Worm (Caenorhabditis elegans) whole organism, L4 larva: ENCODE data around the gene gldi-8.
A peak's percentile ranks its signal among the peaks of the same experiment; 100 is the strongest.

ENCODE experiments used
- F10B5.3 ChIP-seq: sonication (generic microtip); optimal IDR thresholded peaks from 2 replicates; lab custom pipeline; 2016; ENCODE audit warnings: mild to moderate bottlenecking, missing genetic modification characterization, missing compliant biosample characterization
- F26F4.8 ChIP-seq: fragments of 200-800 bp; sonication (Bioruptor generic); conservative IDR thresholded peaks from 2 replicates; pipeline ENCODE4 v1.3.6; 2022; ENCODE audit warnings: missing genetic modification characterization, missing compliant biosample characterization
- F37D6.2 ChIP-seq: sonication (generic microtip); optimal IDR thresholded peaks from 2 replicates; lab custom pipeline; 2016; ENCODE audit warnings: mild to moderate bottlenecking, missing genetic modification characterization, missing compliant biosample characterization
- R02D3.7 ChIP-seq: fragments of 150-350 bp; sonication (generic microtip); optimal IDR thresholded peaks from 3 replicates; lab custom pipeline; 2014; ENCODE audit warnings: missing biosample characterization, missing genetic modification characterization
- T20F7.1 ChIP-seq: fragments of 200-800 bp; sonication (Bioruptor generic); optimal IDR thresholded peaks from 2 replicates; lab custom pipeline; 2018; ENCODE audit warnings: mild to moderate bottlenecking, missing genetic modification characterization, missing compliant biosample characterization
- Y48G9A.11 ChIP-seq: fragments of 200-800 bp; sonication (Bioruptor generic); IDR thresholded peaks from 2 replicates; pipeline ENCODE4 v1.3.6; 2022; ENCODE audit warnings: missing genetic modification reagents, missing genetic modification characterization, missing compliant biosample characterization
- Y5F2A.4 ChIP-seq: fragments of 200-800 bp; sonication (Bioruptor generic); optimal IDR thresholded peaks from 2 replicates; lab custom pipeline; 2018; ENCODE audit warnings: mild to moderate bottlenecking, missing genetic modification characterization, missing compliant biosample characterization
- ZK546.5 ChIP-seq, 2 experiments: sonication (generic microtip); optimal IDR thresholded peaks; 2 replicates each; lab custom pipeline; 2017; ENCODE audit warnings: missing biosample characterization in 2 of 2, missing genetic modification characterization in 2 of 2
- aha-1 ChIP-seq: fragments of 150-350 bp; peaks from one replicate; lab custom pipeline; 2014; ENCODE audit warnings: missing biosample characterization, missing genetic modification characterization
- aly-2 ChIP-seq: sonication (generic microtip); optimal IDR thresholded peaks from 2 replicates; lab custom pipeline; 2018; ENCODE audit warnings: missing biosample characterization, missing genetic modification characterization
- ama-1 ChIP-seq: fragments of 150-350 bp; optimal IDR thresholded peaks from 2 replicates; lab custom pipeline; 2014; ENCODE audit warnings: inconsistent platforms, mixed read lengths
- ceh-32 ChIP-seq: sonication (generic microtip); optimal IDR thresholded peaks from 2 replicates; lab custom pipeline; 2016; ENCODE audit warnings: mild to moderate bottlenecking, missing genetic modification characterization, missing compliant biosample characterization; ENCODE audit not compliant: poor library complexity
- ceh-44 ChIP-seq: fragments of 200-800 bp; sonication (Bioruptor generic); IDR thresholded peaks from 2 replicates; pipeline ENCODE4 v1.3.6; 2022; ENCODE audit warnings: missing genetic modification reagents, missing genetic modification characterization, missing compliant biosample characterization
- ceh-82 ChIP-seq: sonication (generic microtip); optimal IDR thresholded peaks from 2 replicates; lab custom pipeline; 2017; ENCODE audit warnings: missing biosample characterization, missing genetic modification characterization
- daf-12 ChIP-seq: fragments of 150-350 bp; optimal IDR thresholded peaks from 2 replicates; lab custom pipeline; 2014; ENCODE audit warnings: missing biosample characterization, missing genetic modification reagents, missing genetic modification characterization
- daf-19 ChIP-seq: fragments of 200-800 bp; sonication (Bioruptor generic); conservative IDR thresholded peaks from 2 replicates; pipeline ENCODE4 v1.3.6; 2022; ENCODE audit warnings: missing genetic modification characterization, missing compliant biosample characterization
- daf-8 ChIP-seq: fragments of 200-800 bp; sonication (Bioruptor generic); IDR thresholded peaks from 2 replicates; pipeline ENCODE4 v1.3.6; 2022; ENCODE audit warnings: missing genetic modification characterization, missing compliant biosample characterization
- dmd-6 ChIP-seq: fragments of 200-800 bp; sonication (Bioruptor generic); IDR thresholded peaks from 2 replicates; pipeline ENCODE4 v1.3.6; 2022; ENCODE audit warnings: missing genetic modification reagents, missing genetic modification characterization, missing compliant biosample characterization
- dmd-8 ChIP-seq: fragments of 200-800 bp; sonication (Bioruptor generic); IDR thresholded peaks from 2 replicates; pipeline ENCODE4 v1.3.6; 2022; ENCODE audit warnings: missing genetic modification characterization, missing compliant biosample characterization
- dmd-9 ChIP-seq: fragments of 200-800 bp; sonication (Bioruptor generic); IDR thresholded peaks from 2 replicates; pipeline ENCODE4 v1.3.6; 2022; ENCODE audit warnings: missing genetic modification reagents, missing genetic modification characterization, missing compliant biosample characterization
- fkh-10 ChIP-seq: fragments of 150-350 bp; optimal IDR thresholded peaks from 2 replicates; lab custom pipeline; 2014; ENCODE audit warnings: missing biosample characterization, missing genetic modification reagents, missing genetic modification characterization
- gei-8 ChIP-seq: fragments of 200-800 bp; sonication (Bioruptor generic); optimal IDR thresholded peaks from 2 replicates; lab custom pipeline; 2018; ENCODE audit warnings: mild to moderate bottlenecking, missing genetic modification characterization, missing compliant biosample characterization
- hif-1 ChIP-seq, 2 experiments: sonication (generic microtip); optimal IDR thresholded peaks; 2 replicates each; lab custom pipeline; 2016 to 2017; ENCODE audit warnings: missing compliant biosample characterization in 2 of 2, missing genetic modification characterization in 2 of 2, missing genetic modification reagents in 2 of 2, missing genotype in 2 of 2, mild to moderate bottlenecking in 1 of 2
- hlh-11 ChIP-seq: fragments of 200-800 bp; sonication (Bioruptor generic); optimal IDR thresholded peaks from 2 replicates; lab custom pipeline; 2018; ENCODE audit warnings: mild to moderate bottlenecking, missing genetic modification characterization, missing compliant biosample characterization
- hmg-1.1 ChIP-seq: fragments of 200-800 bp; sonication (Bioruptor generic); IDR thresholded peaks from 2 replicates; pipeline ENCODE4 v1.3.6; 2022; ENCODE audit warnings: missing genetic modification reagents, missing genetic modification characterization, missing compliant biosample characterization
- jun-1 ChIP-seq: fragments of 150-350 bp; optimal IDR thresholded peaks from 2 replicates; lab custom pipeline; 2014; ENCODE audit warnings: missing biosample characterization, missing genetic modification reagents, missing genetic modification characterization
- lim-7 ChIP-seq: fragments of 200-800 bp; sonication (Bioruptor generic); IDR thresholded peaks from 2 replicates; pipeline ENCODE4 v1.3.6; 2022; ENCODE audit warnings: missing genetic modification characterization, missing compliant biosample characterization
- lin-15B ChIP-seq: fragments of 150-350 bp; sonication (generic microtip); optimal IDR thresholded peaks from 3 replicates; lab custom pipeline; 2014; ENCODE audit warnings: missing biosample characterization, missing genetic modification characterization
- lin-38 ChIP-seq: fragments of 200-800 bp; sonication (Bioruptor generic); IDR thresholded peaks from 2 replicates; pipeline ENCODE4 v1.3.6; 2022; ENCODE audit warnings: missing genetic modification reagents, missing genetic modification characterization, missing compliant biosample characterization
- lin-39 ChIP-seq: fragments of 150-350 bp; optimal IDR thresholded peaks from 2 replicates; lab custom pipeline; 2014; ENCODE audit warnings: missing biosample characterization, missing genetic modification reagents, missing genetic modification characterization
- madf-5 ChIP-seq, 2 experiments: fragments of 200-800 bp; sonication (Bioruptor generic); IDR thresholded peaks; 2 replicates each; pipeline ENCODE4 v1.3.6; 2022; ENCODE audit warnings: missing compliant biosample characterization in 2 of 2, missing genetic modification characterization in 2 of 2
- madf-9 ChIP-seq: fragments of 200-800 bp; sonication (Bioruptor generic); conservative IDR thresholded peaks from 2 replicates; pipeline ENCODE4 v1.3.6; 2022; ENCODE audit warnings: missing genetic modification reagents, missing genetic modification characterization, missing compliant biosample characterization
- mdl-1 ChIP-seq, 2 experiments: fragments of 150-350 bp in 1 of 2; sonication (generic microtip) in 1 of 2; optimal IDR thresholded peaks; 2 replicates each; lab custom pipeline; 2014 to 2017; ENCODE audit warnings: missing biosample characterization in 2 of 2, missing genetic modification characterization in 2 of 2
- mdt-29 ChIP-seq: fragments of 200-800 bp; sonication (Bioruptor generic); IDR thresholded peaks from 2 replicates; pipeline ENCODE4 v1.3.6; 2022; ENCODE audit warnings: missing genetic modification reagents, missing genetic modification characterization, missing compliant biosample characterization
- mep-1 ChIP-seq: fragments of 150-350 bp; sonication (generic microtip); optimal IDR thresholded peaks from 3 replicates; lab custom pipeline; 2014; ENCODE audit warnings: missing biosample characterization, missing genetic modification characterization
- mes-2 ChIP-seq: sonication (generic microtip); optimal IDR thresholded peaks from 2 replicates; lab custom pipeline; 2016; ENCODE audit warnings: missing genotype, mild to moderate bottlenecking, missing genetic modification characterization, missing compliant biosample characterization; ENCODE audit not compliant: poor library complexity, severe bottlenecking
- nhr-237 ChIP-seq: sonication (generic microtip); optimal IDR thresholded peaks from 2 replicates; lab custom pipeline; 2017; ENCODE audit warnings: missing biosample characterization, missing genetic modification characterization
- nhr-28 ChIP-seq: fragments of 150-350 bp; optimal IDR thresholded peaks from 2 replicates; lab custom pipeline; 2014; ENCODE audit warnings: missing biosample characterization, missing genetic modification characterization
- rbr-2 ChIP-seq: sonication (generic microtip); optimal IDR thresholded peaks from 2 replicates; lab custom pipeline; 2016; ENCODE audit warnings: missing genotype, missing genetic modification characterization, missing compliant biosample characterization
- sdz-12 ChIP-seq: fragments of 200-800 bp; sonication (Bioruptor generic); optimal IDR thresholded peaks from 2 replicates; lab custom pipeline; 2018; ENCODE audit warnings: mild to moderate bottlenecking, missing genetic modification characterization, missing compliant biosample characterization
- set-16 ChIP-seq: fragments of 200-800 bp; sonication (Bioruptor generic); IDR thresholded peaks from 2 replicates; pipeline ENCODE4 v1.3.6; 2022; ENCODE audit warnings: missing genetic modification reagents, missing genetic modification characterization, missing compliant biosample characterization
- snpc-4 ChIP-seq: fragments of 150-350 bp; optimal IDR thresholded peaks from 2 replicates; lab custom pipeline; 2014; ENCODE audit warnings: missing biosample characterization, missing genetic modification characterization
- spr-3 ChIP-seq: fragments of 200-800 bp; sonication (Bioruptor generic); optimal IDR thresholded peaks from 2 replicates; lab custom pipeline; 2018; ENCODE audit warnings: mild to moderate bottlenecking, missing genetic modification characterization, missing compliant biosample characterization
- tra-1 ChIP-seq: fragments of 200-800 bp; sonication (Bioruptor generic); IDR thresholded peaks from 2 replicates; pipeline ENCODE4 v1.3.6; 2022; ENCODE audit warnings: missing genetic modification reagents, missing genetic modification characterization, missing compliant biosample characterization
- unc-39 ChIP-seq: sonication (generic microtip); optimal IDR thresholded peaks from 2 replicates; lab custom pipeline; 2017; ENCODE audit warnings: missing biosample characterization, missing genetic modification characterization
- unc-62 ChIP-seq, 3 experiments: fragments of 150-350 bp in 1 of 3; sonication (generic microtip); optimal IDR thresholded peaks in 2 of 3; peaks in 1 of 3; 1 replicate in 1 of 3; 2 replicates in 2 of 3; lab custom pipeline; 2014 to 2017; ENCODE audit warnings: missing biosample characterization in 3 of 3, missing genetic modification characterization in 3 of 3, missing genetic modification reagents in 3 of 3, missing genotype in 1 of 3
- vab-7 ChIP-seq: fragments of 200-800 bp; sonication (Bioruptor generic); IDR thresholded peaks from 2 replicates; pipeline ENCODE4 v1.3.6; 2022; ENCODE audit warnings: missing genetic modification reagents, missing genetic modification characterization, missing compliant biosample characterization
- zfp-3 ChIP-seq: fragments of 200-800 bp; sonication (Bioruptor generic); conservative IDR thresholded peaks from 2 replicates; pipeline ENCODE4 v1.3.6; 2022; ENCODE audit warnings: missing genetic modification reagents, missing genetic modification characterization, missing compliant biosample characterization
- zip-11 ChIP-seq: fragments of 200-800 bp; sonication (Bioruptor generic); IDR thresholded peaks from 2 replicates; pipeline ENCODE4 v1.3.6; 2022; ENCODE audit warnings: missing genetic modification characterization, missing compliant biosample characterization
- ztf-11 ChIP-seq: fragments of 150-350 bp; optimal IDR thresholded peaks from 2 replicates; lab custom pipeline; 2014; ENCODE audit warnings: missing biosample characterization, missing genetic modification characterization
- ztf-7 ChIP-seq: fragments of 150-350 bp; optimal IDR thresholded peaks from 2 replicates; lab custom pipeline; 2014; ENCODE audit warnings: missing biosample characterization, missing genetic modification characterization

gldi-8 gene

DNA sequence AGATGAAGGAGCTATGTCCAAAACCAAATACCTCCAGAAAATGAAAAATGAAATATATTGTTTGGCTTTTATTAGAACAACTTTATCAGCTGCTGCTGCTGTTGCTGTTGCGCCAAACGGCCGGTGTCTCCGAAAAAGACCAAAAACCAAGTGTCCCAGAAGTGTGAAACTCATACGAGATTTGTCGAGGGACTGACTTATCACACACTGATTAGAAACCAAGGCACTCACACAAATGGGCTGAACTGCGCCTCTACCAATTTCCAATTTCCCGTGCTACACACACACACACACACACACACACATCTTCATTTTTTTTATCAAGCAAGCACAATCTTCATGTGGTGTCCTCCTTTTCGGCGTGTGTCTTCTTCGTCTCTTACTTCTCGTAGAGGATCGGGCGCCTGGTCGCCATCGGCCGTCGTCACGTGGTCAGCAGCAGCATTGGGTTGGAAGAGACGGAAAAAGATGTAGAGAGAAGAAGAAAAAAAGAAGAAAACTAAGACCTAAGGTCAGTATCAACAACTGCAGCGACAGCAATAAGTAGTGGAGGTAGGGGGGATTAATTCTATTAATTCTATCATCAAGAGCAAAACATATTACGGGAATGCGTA is 31.4 kb downstream of the gldi-8 start (continued):
- TF ChIP-seq unc-39 (tag; lab: Kevin White, UChicago) (no peak), gei-8 (GFP tag; lab: Kevin White, UChicago) (no peak), sdz-12 (no peak), lin-39 (no peak), daf-19 (no peak), lin-38 (GFP tag; lab: Robert Waterston, UW) (no peak), hif-1 (tag; optimal IDR thresholded peaks at IDR 0.05; lab: Kevin White, UChicago) (peak in 1 of 2 experiments; percentile 51), lin-15B (no peak), dmd-6 (peak; percentile 89), F10B5.3 (tag; lab: Kevin White, UChicago) (no peak), daf-12 (tag; lab: Kevin White, UChicago) (no peak), snpc-4 (no peak), unc-62 (GFP tag; optimal IDR thresholded peaks at IDR 0.05 in 1 of 2; lab: Kevin White, UChicago) (peak in 1 of 2 experiments; percentile 87), unc-62 (tag; optimal IDR thresholded peaks at IDR 0.05; lab: Kevin White, UChicago) (no peak), ztf-11 (tag; lab: Kevin White, UChicago) (no peak), zip-11 (GFP tag; lab: Robert Waterston, UW) (no peak), madf-9 (GFP tag; lab: Robert Waterston, UW) (no peak), dmd-8 (GFP tag; lab: Robert Waterston, UW) (no peak), nhr-28 (tag; lab: Kevin White, UChicago) (peak; percentile 99), madf-5 (GFP tag; IDR thresholded peaks at IDR 0.05; lab: Robert Waterston, UW) (no peak), mdl-1 (tag; optimal IDR thresholded peaks at IDR 0.05; lab: Kevin White, UChicago) (peak; percentile 76 to 96), Y48G9A.11 (GFP tag; lab: Robert Waterston, UW) (no peak), hmg-1.1 (peak; percentile 72), rbr-2 (peak; percentile 71), ama-1 (lab: Kevin White, UChicago) (no peak), R02D3.7 (tag; lab: Kevin White, UChicago) (no peak), aha-1 (tag; lab: Kevin White, UChicago) (peak; percentile 97), aly-2 (tag; lab: Kevin White, UChicago) (no peak), ceh-82 (tag; lab: Kevin White, UChicago) (no peak), mes-2 (tag; lab: Kevin White, UChicago) (peak; percentile 74), ZK546.5 (tag; optimal IDR thresholded peaks at IDR 0.05; lab: Kevin White, UChicago) (no peak), fkh-10 (no peak), ceh-44 (GFP tag; lab: Robert Waterston, UW) (no peak), dmd-9 (GFP tag; lab: Robert Waterston, UW) (no peak), jun-1 (tag; lab: Kevin White, UChicago) (peak; percentile 48), ztf-7 (tag; lab: Kevin White, UChicago) (no peak), set-16 (peak; percentile 56), Y5F2A.4 (GFP tag; lab: Kevin White, UChicago) (no peak), nhr-237 (no peak), mdt-29 (GFP tag; lab: Robert Waterston, UW) (no peak), spr-3 (GFP tag; lab: Kevin White, UChicago) (no peak), tra-1 (GFP tag; lab: Robert Waterston, UW) (peak; percentile 57; the same call in 1 of the 2 replicates), daf-8 (GFP tag; lab: Robert Waterston, UW) (no peak), hlh-11 (peak; percentile 97), vab-7 (GFP tag; lab: Robert Waterston, UW) (no peak), F37D6.2 (tag; lab: Kevin White, UChicago) (no peak), ceh-32 (tag; lab: Kevin White, UChicago) (no peak), T20F7.1 (no peak), lim-7 (no peak), zfp-3 (no peak), mep-1 (tag; lab: Kevin White, UChicago) (peak; percentile 88), F26F4.8 (GFP tag; lab: Robert Waterston, UW) (no peak)
